Fruit fly (Drosophila melanogaster): ENCODE measurements around the gene RabGGTb.

RabGGTb gene

DNA sequence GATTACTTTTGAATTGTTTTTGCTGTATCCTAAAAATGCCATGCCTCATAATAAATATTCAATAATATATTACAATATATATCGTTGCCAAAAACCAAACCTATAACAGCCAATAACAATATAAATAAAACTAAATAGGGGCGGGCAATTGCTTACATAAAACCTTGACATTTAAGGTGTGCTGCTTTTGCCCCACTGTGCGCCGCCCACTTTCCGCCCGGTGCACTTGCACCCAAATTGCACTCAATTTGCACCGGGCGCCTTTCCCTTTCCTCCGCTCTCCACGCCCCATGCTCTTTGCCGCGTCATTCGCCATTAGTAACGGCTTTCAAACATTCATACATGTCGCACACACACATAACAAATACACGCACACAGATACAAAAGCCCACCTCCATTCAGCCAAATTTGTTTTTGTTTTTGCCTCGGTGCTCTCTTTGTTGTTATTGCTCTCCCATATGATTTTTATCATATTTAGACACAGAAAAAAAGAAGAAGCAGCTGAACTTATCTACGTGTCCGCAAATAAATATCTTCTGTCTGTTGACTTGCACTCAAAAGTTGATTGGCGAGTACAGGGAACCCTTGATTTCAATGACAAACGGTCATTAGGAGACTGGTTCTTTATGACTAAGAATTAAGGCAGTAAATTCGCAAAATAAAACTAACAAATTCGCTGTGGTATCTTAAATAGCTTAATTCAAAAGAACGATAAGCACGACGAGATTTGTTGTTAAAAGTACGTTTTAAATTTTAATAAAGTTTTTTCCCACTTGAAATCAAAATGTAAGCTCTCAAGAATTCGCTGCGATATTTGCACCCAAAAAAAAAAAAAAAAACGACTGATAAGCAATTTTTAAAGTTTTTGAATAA is 20.8 kb upstream of the RabGGTb start:
- TF ChIP-seq Hr78 (GFP tag; optimal IDR thresholded peaks at IDR 0.05) (peak in 1 of 2 experiments; percentile 28), cwo (GFP tag; optimal IDR thresholded peaks at IDR 0.05) (peak; percentile 34), CG6854 (GFP tag; optimal IDR thresholded peaks at IDR 0.05) (peak; percentile 3), CG15269 (tag; optimal IDR thresholded peaks at IDR 0.05) (peak; percentile 25), sd (tag; optimal IDR thresholded peaks at IDR 0.05) (peak; percentile 66), onecut (GFP tag; IDR thresholded peaks at IDR 0.05) (peak; percentile 2; the same call in 1 of the 2 replicates), CG17359 (tag; optimal IDR thresholded peaks at IDR 0.05) (peak; percentile 39), eve (GFP tag; optimal IDR thresholded peaks at IDR 0.05) (peak in 1 of 2 experiments; percentile 22), ken (GFP tag; IDR thresholded peaks at IDR 0.05) (peak; percentile 58; the same call in 1 of the 3 replicates), CG12236 (GFP tag; optimal IDR thresholded peaks at IDR 0.05) (no peak), CG1233 (GFP tag; optimal IDR thresholded peaks at IDR 0.05) (no peak), her (GFP tag; optimal IDR thresholded peaks at IDR 0.05) (peak; percentile 14), crol (GFP tag; IDR thresholded peaks at IDR 0.05) (peak; percentile 75), gsb-n (tag; optimal IDR thresholded peaks at IDR 0.05) (peak; percentile 75), Nf-YC (tag; optimal IDR thresholded peaks at IDR 0.05) (peak; percentile 34), CG7987 (GFP tag; optimal IDR thresholded peaks at IDR 0.05) (peak; percentile 44), Sox102F (GFP tag; optimal IDR thresholded peaks at IDR 0.05) (peak; percentile 43), sug (tag; optimal IDR thresholded peaks at IDR 0.05) (peak; percentile 44), Xbp1 (GFP tag; optimal IDR thresholded peaks at IDR 0.05) (peak; percentile 2), CG2199 (GFP tag; IDR thresholded peaks at IDR 0.05) (0 out of 3 replicates have a peak, but pooled peaks have one; percentile 20), bowl (GFP tag; IDR thresholded peaks at IDR 0.05) (0 out of 2 replicates have a peak, but pooled peaks have one; percentile 37), mam (GFP tag; optimal IDR thresholded peaks at IDR 0.05) (no peak), CG5245 (GFP tag; optimal IDR thresholded peaks at IDR 0.05) (peak; percentile 1), CG15011 (GFP tag; optimal IDR thresholded peaks at IDR 0.05) (peak; percentile 24), gro (GFP tag; optimal IDR thresholded peaks at IDR 0.05) (peak; percentile 29), Hey (tag; optimal IDR thresholded peaks at IDR 0.05) (no peak), CG4282 (GFP tag; optimal IDR thresholded peaks at IDR 0.05) (peak; percentile 6), CG10267 (tag; optimal IDR thresholded peaks at IDR 0.05) (no peak), so (GFP tag; IDR thresholded peaks at IDR 0.05) (peak; percentile 48; the same call in 1 of the 3 replicates), Side (GFP tag; optimal IDR thresholded peaks at IDR 0.05) (peak; percentile 3), CG17385 (GFP tag; optimal IDR thresholded peaks at IDR 0.05) (peak; percentile 86), bsh (GFP tag; optimal IDR thresholded peaks at IDR 0.05) (peak; percentile 5 to 57), pb (GFP tag; optimal IDR thresholded peaks at IDR 0.05) (no peak), Dbx (GFP tag; IDR thresholded peaks at IDR 0.05) (0 out of 3 replicates have a peak, but pooled peaks have one; percentile 25), CG2120 (GFP tag; optimal IDR thresholded peaks at IDR 0.05) (peak; percentile 31), CG13424 (tag; optimal IDR thresholded peaks at IDR 0.05) (peak; percentile 2), psq (GFP tag; optimal IDR thresholded peaks at IDR 0.05) (no peak), Ptx1 (GFP tag; IDR thresholded peaks at IDR 0.05) (peak; percentile 30; the same call in 1 of the 2 replicates), Ets65A (GFP tag) (peak; percentile 35), CG4707 (GFP tag; optimal IDR thresholded peaks at IDR 0.05) (no peak), tgo (GFP tag; IDR thresholded peaks at IDR 0.05) (0 out of 3 replicates have a peak, but pooled peaks have one; percentile 24), CG31224 (GFP tag; IDR thresholded peaks at IDR 0.05) (no peak), CG18262 (tag; optimal IDR thresholded peaks at IDR 0.05) (peak; percentile 12), Aef1 (GFP tag; IDR thresholded peaks at IDR 0.05) (peak; percentile 39; the same call in 2 of the 3 replicates), bbx (GFP tag; IDR thresholded peaks at IDR 0.05; ENCODE audit: partially characterized antibody) (0 out of 2 replicates have a peak, but pooled peaks have one; percentile 14), CG12071 (GFP tag; optimal IDR thresholded peaks at IDR 0.05) (peak; percentile 42), stwl (tag; optimal IDR thresholded peaks at IDR 0.05) (no peak)

Data from whole organism, embryonic.